Worm (Caenorhabditis elegans): ENCODE measurements around the gene ZK105.8.

DNA sequence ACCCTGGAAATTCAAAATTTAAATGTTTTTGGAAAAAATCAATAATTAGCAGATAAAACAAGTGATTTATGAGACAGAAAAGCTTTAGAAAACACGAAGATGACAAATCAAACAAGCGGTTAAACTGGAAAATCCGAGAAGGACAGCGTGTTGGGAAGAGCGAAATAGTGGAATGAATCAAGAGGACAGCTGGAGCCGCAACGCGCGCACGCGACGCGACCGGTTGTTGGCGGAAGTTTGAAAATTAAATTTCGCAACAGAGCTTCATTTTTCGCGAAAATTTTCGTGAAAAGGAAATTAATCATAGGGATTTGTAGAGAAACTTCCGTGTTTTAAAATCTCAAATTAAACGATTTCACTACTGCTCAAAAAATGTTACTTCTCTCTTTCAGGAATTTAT is 10.6 kb downstream of the ZK105.8 start, which contains the start of gene clic-1:
- TF ChIP-seq lsy-2 (tag; optimal IDR thresholded peaks at IDR 0.05) (peak; percentile 56), cnd-1 (tag; optimal IDR thresholded peaks at IDR 0.05) (peak; percentile 52), mep-1 (tag; optimal IDR thresholded peaks at IDR 0.05) (peak; percentile 85), lin-13 (tag; optimal IDR thresholded peaks at IDR 0.05) (peak; percentile 30), ceh-43 (GFP tag; optimal IDR thresholded peaks at IDR 0.05) (no peak), elt-3 (tag; optimal IDR thresholded peaks at IDR 0.05) (no peak), pha-4 (tag; optimal IDR thresholded peaks at IDR 0.05) (peak; percentile 58), unc-62 (GFP tag; optimal IDR thresholded peaks at IDR 0.05) (peak; percentile 44), blmp-1 (tag; optimal IDR thresholded peaks at IDR 0.05) (no peak), ztf-11 (tag; optimal IDR thresholded peaks at IDR 0.05) (no peak), ham-2 (GFP tag; optimal IDR thresholded peaks at IDR 0.05) (peak; percentile 54), tbx-8 (GFP tag; optimal IDR thresholded peaks at IDR 0.05) (no peak), mab-5 (tag; optimal IDR thresholded peaks at IDR 0.05) (peak; percentile 41), nhr-12 (tag; optimal IDR thresholded peaks at IDR 0.05) (no peak)

All from whole organism, mixed stage, embryonic.